Fruit fly (Drosophila melanogaster): Measurements from ENCODE around the gene CanA1.

The CanA1 gene

DNA sequence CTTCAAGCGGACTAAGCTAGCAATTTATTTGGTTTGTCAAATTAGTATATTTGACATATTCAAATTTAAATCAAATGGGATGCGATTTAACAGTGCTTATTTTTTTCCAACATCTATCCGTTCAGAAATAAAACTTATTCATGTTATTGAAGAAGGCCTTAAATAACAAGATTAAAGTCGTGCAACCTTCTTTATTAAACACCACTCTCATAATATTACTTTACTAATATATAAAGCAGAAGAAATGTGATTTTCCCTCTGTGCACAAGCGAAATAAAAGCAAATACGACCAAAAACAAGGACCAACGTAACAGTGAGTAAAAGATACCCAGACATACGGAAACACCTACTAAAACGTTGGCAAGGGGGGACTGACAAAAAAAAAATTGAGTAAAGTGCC lies 32.6 kb upstream of the CanA1 start (continued):
- TF ChIP-seq CG15011 (GFP tag; optimal IDR thresholded peaks at IDR 0.05) (no peak), lmd (GFP tag; IDR thresholded peaks at IDR 0.05) (no peak)

DNA sequence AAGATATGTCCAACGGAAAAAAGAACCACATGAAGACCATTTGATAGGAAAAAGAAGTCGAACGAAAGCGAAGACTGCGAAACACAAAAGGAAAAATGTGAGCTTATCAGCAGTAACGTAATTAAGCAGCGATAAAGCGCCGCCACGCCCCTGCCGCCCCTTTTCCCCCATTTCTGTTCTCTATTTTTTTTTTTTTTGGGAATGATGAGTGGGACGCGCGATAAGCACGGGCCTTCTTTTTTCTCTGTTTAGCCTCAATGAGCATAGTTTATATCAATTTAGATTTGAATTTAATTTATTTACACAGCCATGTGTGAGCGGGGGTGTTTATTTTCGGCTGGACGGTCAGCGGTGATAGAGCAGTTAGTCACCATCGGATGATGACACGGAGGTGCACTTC lies 29.1 kb upstream of the CanA1 start:
- peak; percentile 61 for TF ChIP-seq mirr (GFP tag; optimal IDR thresholded peaks at IDR 0.05)
- TF ChIP-seq Gug (GFP tag; IDR thresholded peaks at IDR 0.05) = no peak
- TF ChIP-seq sd (tag; optimal IDR thresholded peaks at IDR 0.05) = peak; percentile 79
- TF ChIP-seq CG17361 (GFP tag; IDR thresholded peaks at IDR 0.05) = no peak
- TF ChIP-seq CG34376 (GFP tag; optimal IDR thresholded peaks at IDR 0.05) = peak; percentile 54
- TF ChIP-seq CG1024 (GFP tag; IDR thresholded peaks at IDR 0.05) = no peak
- no peak for TF ChIP-seq caup (GFP tag; optimal IDR thresholded peaks at IDR 0.05; ENCODE audit: severe bottlenecking)
- TF ChIP-seq CG2199 (GFP tag; IDR thresholded peaks at IDR 0.05) = no peak
- peak; percentile 48 for TF ChIP-seq cwo (GFP tag; optimal IDR thresholded peaks at IDR 0.05)
- no peak for TF ChIP-seq so (GFP tag; IDR thresholded peaks at IDR 0.05)
- peak; percentile 81 for TF ChIP-seq crol (GFP tag; IDR thresholded peaks at IDR 0.05)
- TF ChIP-seq sqz (GFP tag; optimal IDR thresholded peaks at IDR 0.05) = peak; percentile 51
- peak; percentile 42 for TF ChIP-seq kay (GFP tag; optimal IDR thresholded peaks at IDR 0.05)
- peak; percentile 31 for TF ChIP-seq CG10543 (GFP tag; optimal IDR thresholded peaks at IDR 0.05)
- TF ChIP-seq ab (GFP tag; optimal IDR thresholded peaks at IDR 0.05) = no peak
- peak; percentile 60 for TF ChIP-seq grn (GFP tag; optimal IDR thresholded peaks at IDR 0.05)
- peak; percentile 59; the same call in 1 of the 2 replicates for TF ChIP-seq Lim3 (GFP tag; IDR thresholded peaks at IDR 0.05)
- TF ChIP-seq CG32767 (GFP tag; IDR thresholded peaks at IDR 0.05) = no peak
- TF ChIP-seq rib (GFP tag; IDR thresholded peaks at IDR 0.05) = no peak
- peak; percentile 97 for TF ChIP-seq exex (tag; optimal IDR thresholded peaks at IDR 0.05)
- no peak for TF ChIP-seq C15 (GFP tag; IDR thresholded peaks at IDR 0.05)
- TF ChIP-seq CG32772 (GFP tag; IDR thresholded peaks at IDR 0.05) = peak; percentile 72
- TF ChIP-seq lab (GFP tag; optimal IDR thresholded peaks at IDR 0.05) = peak; percentile 63
- TF ChIP-seq vnd (GFP tag; IDR thresholded peaks at IDR 0.05; ENCODE audit: partially characterized antibody) = peak; percentile 56; the same call in 1 of the 3 replicates
- TF ChIP-seq lov (optimal IDR thresholded peaks at IDR 0.05) = no peak
- no peak for TF ChIP-seq lov (GFP tag; IDR thresholded peaks at IDR 0.05)
- 0 out of 4 replicates have a peak, but pooled peaks have one; percentile 45 for TF ChIP-seq chinmo (GFP tag; IDR thresholded peaks at IDR 0.05; ENCODE audit: partially characterized antibody)
- no peak for TF ChIP-seq gcm2 (GFP tag; optimal IDR thresholded peaks at IDR 0.05)
- no peak for TF ChIP-seq zfh2 (GFP tag; optimal IDR thresholded peaks at IDR 0.05)
- peak; percentile 46 for TF ChIP-seq CG18599 (GFP tag; optimal IDR thresholded peaks at IDR 0.05)
- peak; percentile 97 for TF ChIP-seq GATAe (GFP tag; conservative IDR thresholded peaks at IDR 0.05)
- no peak for TF ChIP-seq fd64A (GFP tag; optimal IDR thresholded peaks at IDR 0.05)
- no peak for TF ChIP-seq CG6654 (GFP tag; optimal IDR thresholded peaks at IDR 0.05)
- TF ChIP-seq unpg (GFP tag; optimal IDR thresholded peaks at IDR 0.05) = no peak
- TF ChIP-seq E2f2 (GFP tag; IDR thresholded peaks at IDR 0.05) = no peak
- TF ChIP-seq ATbp (GFP tag; optimal IDR thresholded peaks at IDR 0.05) = no peak
- TF ChIP-seq CG15514 (GFP tag; optimal IDR thresholded peaks at IDR 0.05) = peak; percentile 22
- TF ChIP-seq shn (GFP tag; optimal IDR thresholded peaks at IDR 0.05) = no peak
- no peak for TF ChIP-seq Bteb2 (GFP tag; optimal IDR thresholded peaks at IDR 0.05)
- TF ChIP-seq sug (tag; optimal IDR thresholded peaks at IDR 0.05) = peak; percentile 61
- no peak for TF ChIP-seq lbe (GFP tag; optimal IDR thresholded peaks at IDR 0.05)
- no peak for TF ChIP-seq CG11093 (GFP tag; IDR thresholded peaks at IDR 0.05)
- no peak for TF ChIP-seq CG2129 (GFP tag; IDR thresholded peaks at IDR 0.05; ENCODE audit: partially characterized antibody)

All from whole organism, embryonic.